Fruit fly (Drosophila melanogaster): ENCODE data around the gene RpS19a.

RpS19a gene

DNA sequence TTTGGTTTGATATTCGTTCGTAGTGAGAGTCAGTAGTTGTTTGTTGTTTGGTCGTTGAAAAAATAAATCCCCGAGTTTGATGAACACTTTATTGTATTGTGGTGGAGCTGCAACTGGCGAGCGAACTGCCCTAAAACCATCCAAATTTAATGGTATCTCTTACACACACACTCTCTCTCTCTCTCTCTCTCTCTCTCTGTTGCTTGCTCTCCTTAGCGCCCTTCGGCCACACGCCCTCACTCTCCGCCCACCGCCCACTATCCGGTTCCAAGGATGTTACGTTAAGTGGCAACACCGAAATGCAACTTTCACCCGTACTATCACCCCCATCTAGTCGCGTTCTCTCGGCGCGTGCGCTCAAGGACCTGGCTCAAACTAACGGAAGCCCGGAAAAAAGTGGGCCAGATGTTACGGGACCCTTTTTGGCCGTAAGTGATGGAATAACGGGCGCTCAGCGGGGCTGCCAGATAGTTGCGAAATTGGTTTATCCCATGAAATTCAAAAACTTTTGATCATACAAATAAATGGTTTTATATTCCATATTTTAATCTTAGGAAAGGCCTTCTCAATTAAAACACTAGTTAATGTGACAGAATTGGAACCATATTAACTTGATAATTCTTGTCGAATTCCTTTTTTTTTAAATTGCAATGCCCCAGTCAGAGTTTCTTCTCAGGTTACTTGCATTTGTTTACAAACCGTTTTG lies 49.9 kb downstream of the RpS19a start (continued):
- TF ChIP-seq sens (GFP tag) (peak; percentile 78), CG12219 (GFP tag; optimal IDR thresholded peaks at IDR 0.05) (no peak), chinmo (GFP tag; IDR thresholded peaks at IDR 0.05; ENCODE audit: partially characterized antibody) (0 out of 4 replicates have a peak, but pooled peaks have one; percentile 25), CG18599 (GFP tag; optimal IDR thresholded peaks at IDR 0.05) (peak; percentile 38), sc (optimal IDR thresholded peaks at IDR 0.05) (no peak), sc (GFP tag; optimal IDR thresholded peaks at IDR 0.05) (no peak), CG13424 (tag; optimal IDR thresholded peaks at IDR 0.05) (peak; percentile 0), CG11504 (tag; optimal IDR thresholded peaks at IDR 0.05) (peak; percentile 38), Dll (GFP tag; IDR thresholded peaks at IDR 0.05; ENCODE audit: partially characterized antibody) (no peak), Trl (optimal IDR thresholded peaks at IDR 0.05) (peak; percentile 56 to 79), Trl (GFP tag; optimal IDR thresholded peaks at IDR 0.05) (no peak), gfzf (GFP tag; optimal IDR thresholded peaks at IDR 0.05) (peak; percentile 13), CG9727 (GFP tag; optimal IDR thresholded peaks at IDR 0.05) (peak; percentile 15), CG4328 (GFP tag; optimal IDR thresholded peaks at IDR 0.05) (no peak), CG6689 (GFP tag; IDR thresholded peaks at IDR 0.05) (0 out of 2 replicates have a peak, but pooled peaks have one; percentile 8), Meics (GFP tag; optimal IDR thresholded peaks at IDR 0.05) (peak; percentile 1), ab (GFP tag; optimal IDR thresholded peaks at IDR 0.05) (no peak), CG15514 (GFP tag; optimal IDR thresholded peaks at IDR 0.05) (peak; percentile 24), CG15601 (tag; optimal IDR thresholded peaks at IDR 0.05) (no peak), nmo (GFP tag; optimal IDR thresholded peaks at IDR 0.05) (peak; percentile 24), fd102C (GFP tag; optimal IDR thresholded peaks at IDR 0.05) (no peak), ewg (GFP tag; optimal IDR thresholded peaks at IDR 0.05) (peak; percentile 80), CG4360 (GFP tag; IDR thresholded peaks at IDR 0.05) (no peak)

DNA sequence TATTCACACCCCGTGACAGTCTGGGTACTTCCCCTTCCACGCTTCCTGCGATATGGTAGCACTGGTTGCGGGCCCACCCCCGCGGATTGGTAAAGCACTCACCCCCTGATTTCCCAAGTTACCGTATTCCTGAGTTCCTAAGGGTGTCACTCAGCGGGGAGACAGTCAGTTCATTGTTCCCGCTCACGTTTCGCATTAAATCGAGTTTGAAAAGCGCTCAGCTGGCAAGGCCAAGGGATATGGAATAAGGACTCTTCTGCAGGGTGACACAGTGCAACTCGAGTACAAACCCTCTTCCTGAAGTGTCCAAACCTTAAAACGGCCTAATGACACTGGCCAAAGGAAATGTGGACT lies 50.4 kb downstream of the RpS19a start:
- no peak for TF ChIP-seq ash1 (GFP tag; optimal IDR thresholded peaks at IDR 0.05)
- TF ChIP-seq CG14014 (GFP tag; IDR thresholded peaks at IDR 0.05), result no peak
- TF ChIP-seq klu (GFP tag; IDR thresholded peaks at IDR 0.05), result no peak
- TF ChIP-seq CG7839 (tag; optimal IDR thresholded peaks at IDR 0.05), result no peak
- no peak for TF ChIP-seq Bdp1 (GFP tag; optimal IDR thresholded peaks at IDR 0.05)
- no peak for TF ChIP-seq NK7.1 (GFP tag; optimal IDR thresholded peaks at IDR 0.05)
- no peak for TF ChIP-seq CHES-1-like (GFP tag; optimal IDR thresholded peaks at IDR 0.05)
- TF ChIP-seq da (GFP tag; optimal IDR thresholded peaks at IDR 0.05), result no peak
- no peak for TF ChIP-seq CG5180 (GFP tag; optimal IDR thresholded peaks at IDR 0.05)
- no peak for TF ChIP-seq B-H1 (GFP tag; IDR thresholded peaks at IDR 0.05)
- no peak for TF ChIP-seq MESR4 (GFP tag; optimal IDR thresholded peaks at IDR 0.05)
- peak; percentile 60; the same call in 2 of the 3 replicates for TF ChIP-seq z (GFP tag; IDR thresholded peaks at IDR 0.05)
- TF ChIP-seq CG3281 (GFP tag; optimal IDR thresholded peaks at IDR 0.05), result no peak
- no peak for TF ChIP-seq ab (GFP tag; optimal IDR thresholded peaks at IDR 0.05)
- no peak for TF ChIP-seq knrl (GFP tag; IDR thresholded peaks at IDR 0.05; ENCODE audit: partially characterized antibody)
- TF ChIP-seq wek (GFP tag; optimal IDR thresholded peaks at IDR 0.05), result no peak
- TF ChIP-seq fd96Cb (tag; optimal IDR thresholded peaks at IDR 0.05), result no peak
- TF ChIP-seq dysf (GFP tag; IDR thresholded peaks at IDR 0.05), result no peak
- no peak for TF ChIP-seq CG2889 (GFP tag; IDR thresholded peaks at IDR 0.05)
- no peak for TF ChIP-seq Sox102F (GFP tag; optimal IDR thresholded peaks at IDR 0.05)
- TF ChIP-seq CG18599 (GFP tag; optimal IDR thresholded peaks at IDR 0.05), result no peak
- TF ChIP-seq Abd-B (GFP tag; optimal IDR thresholded peaks at IDR 0.05), result no peak
- TF ChIP-seq Vsx1 (GFP tag; optimal IDR thresholded peaks at IDR 0.05), result no peak
- no peak for TF ChIP-seq CG10431 (GFP tag; optimal IDR thresholded peaks at IDR 0.05)
- TF ChIP-seq Dref (GFP tag; IDR thresholded peaks at IDR 0.05), result 0 out of 2 replicates have a peak, but pooled peaks have one; percentile 31
- peak; percentile 31 for TF ChIP-seq Med (GFP tag)
- TF ChIP-seq CG9437 (GFP tag; optimal IDR thresholded peaks at IDR 0.05), result no peak
- TF ChIP-seq CG9817 (tag; optimal IDR thresholded peaks at IDR 0.05), result no peak
- TF ChIP-seq pros (GFP tag; optimal IDR thresholded peaks at IDR 0.05), result peak; percentile 74
